Fruit fly (Drosophila melanogaster) whole organism: ENCODE measurements around the gene Ant2.

ENCODE experiments used
- CG8478 ChIP-seq: fragments of >200 bp; optimal IDR thresholded peaks from 2 replicates; lab custom pipeline; 2018; ENCODE audit warnings: inconsistent platforms
- Dll ChIP-seq: fragments of >200 bp; optimal IDR thresholded peaks from 2 replicates; lab custom pipeline; 2017
- EcR ChIP-seq, 2 experiments: fragments of >200 bp; optimal IDR thresholded peaks; 2 replicates each; lab custom pipeline; 2017; ENCODE audit warnings: missing biosample characterization in 2 of 2, missing genetic modification characterization in 2 of 2, missing genetic modification reagents in 2 of 2
- pan ChIP-seq: fragments of >200 bp; optimal IDR thresholded peaks from 2 replicates; lab custom pipeline; 2017
- psq ChIP-seq: fragments of >200 bp; optimal IDR thresholded peaks from 2 replicates; lab custom pipeline; 2017
- usp ChIP-seq: fragments of >200 bp; optimal IDR thresholded peaks from 2 replicates; lab custom pipeline; 2017; ENCODE audit warnings: missing biosample characterization, missing genetic modification characterization, mixed read lengths

The Ant2 gene

DNA sequence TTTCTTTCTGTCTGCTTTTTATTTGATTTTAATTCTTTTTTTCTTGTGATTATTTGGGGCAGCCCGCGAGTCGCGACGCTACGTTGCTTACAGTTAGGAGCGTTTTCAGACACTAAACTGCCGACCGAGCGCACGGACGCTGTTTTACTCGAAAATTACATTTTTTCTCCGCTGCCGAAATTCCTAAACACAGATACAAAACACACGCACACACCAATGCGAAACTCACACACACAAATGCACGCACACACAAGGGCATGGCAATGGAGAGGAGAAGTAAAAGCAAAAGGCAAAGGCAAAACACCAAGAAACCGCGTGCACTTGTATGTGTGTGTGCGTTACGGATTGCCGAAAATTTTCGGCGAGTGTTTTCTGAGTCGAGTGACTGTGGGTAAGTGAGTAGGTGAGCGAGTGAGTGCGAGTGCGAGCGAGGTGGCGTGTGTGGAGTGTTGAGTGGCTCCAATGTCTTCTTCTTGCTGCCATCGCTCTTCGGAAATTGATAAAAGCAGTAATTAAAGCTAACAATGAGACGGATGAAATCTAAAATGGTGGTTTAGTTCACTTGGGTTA lies 28.9 kb upstream of the Ant2 start:
- TF ChIP-seq Dll (peak; percentile 36), usp (GFP tag; lab: Kevin White, UChicago) (no peak), EcR (GFP tag; optimal IDR thresholded peaks at IDR 0.05; lab: Kevin White, UChicago) (no peak), CG8478 (lab: Kevin White, UChicago) (peak; percentile 14)

DNA sequence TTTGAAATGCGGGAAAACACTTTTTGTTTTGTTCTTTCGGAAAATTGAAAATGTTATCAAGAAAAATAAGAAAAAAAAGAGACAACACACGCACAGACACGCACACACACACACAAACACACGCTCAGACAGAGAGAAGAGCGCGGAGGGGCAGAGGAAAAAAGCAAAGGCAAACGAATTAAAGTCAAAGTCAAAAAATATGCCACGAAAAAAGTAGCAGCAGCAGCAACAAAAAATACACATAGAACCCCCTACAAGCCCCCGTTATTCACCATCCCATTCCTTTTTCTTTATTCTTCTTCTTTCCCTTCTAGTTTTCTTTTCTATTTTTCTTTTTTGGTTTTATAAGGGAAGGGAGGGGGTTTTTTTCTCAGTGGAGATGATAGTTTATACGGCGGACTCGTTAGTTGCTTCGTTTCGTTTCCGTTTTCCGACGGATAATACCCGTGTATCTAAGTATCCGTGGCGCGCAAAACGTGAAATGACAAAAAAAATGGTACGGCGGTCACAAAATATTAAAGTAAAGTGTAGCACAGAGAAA lies 28.2 kb upstream of the Ant2 start:
- TF ChIP-seq Dll, result no peak
- TF ChIP-seq pan (lab: Kevin White, UChicago), result no peak
- TF ChIP-seq psq (lab: Kevin White, UChicago), result no peak
- TF ChIP-seq CG8478 (lab: Kevin White, UChicago), result no peak
- no peak for TF ChIP-seq EcR (GFP tag; optimal IDR thresholded peaks at IDR 0.05; lab: Kevin White, UChicago)
- no peak for TF ChIP-seq usp (GFP tag; lab: Kevin White, UChicago)

DNA sequence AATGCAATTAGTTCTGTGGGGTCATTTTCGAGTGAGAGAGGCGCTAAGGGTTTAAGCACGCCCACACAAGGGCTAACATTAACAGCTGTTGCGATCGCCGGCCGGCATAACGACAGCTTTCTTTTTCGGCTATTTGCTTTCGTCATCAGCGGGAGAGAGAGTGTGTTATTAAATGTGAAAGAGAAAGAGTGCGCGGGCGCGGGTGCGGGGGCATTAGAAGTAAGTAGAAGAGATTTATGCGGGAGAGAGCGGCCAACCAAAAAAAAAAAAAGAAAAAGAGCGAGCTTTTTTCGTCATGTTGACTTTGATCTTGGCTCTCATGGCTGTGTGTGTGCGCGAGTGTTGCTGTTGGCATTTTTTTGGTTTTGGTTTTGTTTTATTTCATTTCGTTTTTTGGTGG lies 27.4 kb upstream of the Ant2 start:
- TF ChIP-seq EcR (GFP tag; optimal IDR thresholded peaks at IDR 0.05; lab: Kevin White, UChicago) (no peak), CG8478 (lab: Kevin White, UChicago) (no peak), Dll (peak; percentile 27)

DNA sequence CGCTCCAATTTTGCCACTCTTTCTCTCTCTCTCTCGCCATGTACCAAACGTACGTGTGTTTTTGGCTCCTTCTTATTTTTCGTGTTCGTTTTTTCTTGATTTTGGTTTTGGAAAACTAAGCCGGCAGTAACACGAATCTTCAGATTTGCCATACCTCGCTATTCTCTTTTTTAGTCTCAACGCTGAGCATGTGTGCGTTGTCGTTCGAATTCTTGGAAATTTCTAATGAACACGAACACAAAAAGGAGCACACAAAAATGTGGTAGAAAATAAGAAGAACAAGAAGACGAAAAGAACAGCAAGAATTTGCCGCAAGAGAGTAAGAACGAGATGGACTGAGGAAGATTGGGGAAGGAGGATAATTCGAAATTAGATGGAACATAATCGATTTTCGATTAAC lies 22.0 kb upstream of the Ant2 start:
- no peak for TF ChIP-seq Dll
- TF ChIP-seq EcR (GFP tag; optimal IDR thresholded peaks at IDR 0.05; lab: Kevin White, UChicago), result no peak
- TF ChIP-seq usp (GFP tag; lab: Kevin White, UChicago), result no peak
- no peak for TF ChIP-seq psq (lab: Kevin White, UChicago)
- TF ChIP-seq CG8478 (lab: Kevin White, UChicago), result no peak
- no peak for TF ChIP-seq pan (lab: Kevin White, UChicago)

DNA sequence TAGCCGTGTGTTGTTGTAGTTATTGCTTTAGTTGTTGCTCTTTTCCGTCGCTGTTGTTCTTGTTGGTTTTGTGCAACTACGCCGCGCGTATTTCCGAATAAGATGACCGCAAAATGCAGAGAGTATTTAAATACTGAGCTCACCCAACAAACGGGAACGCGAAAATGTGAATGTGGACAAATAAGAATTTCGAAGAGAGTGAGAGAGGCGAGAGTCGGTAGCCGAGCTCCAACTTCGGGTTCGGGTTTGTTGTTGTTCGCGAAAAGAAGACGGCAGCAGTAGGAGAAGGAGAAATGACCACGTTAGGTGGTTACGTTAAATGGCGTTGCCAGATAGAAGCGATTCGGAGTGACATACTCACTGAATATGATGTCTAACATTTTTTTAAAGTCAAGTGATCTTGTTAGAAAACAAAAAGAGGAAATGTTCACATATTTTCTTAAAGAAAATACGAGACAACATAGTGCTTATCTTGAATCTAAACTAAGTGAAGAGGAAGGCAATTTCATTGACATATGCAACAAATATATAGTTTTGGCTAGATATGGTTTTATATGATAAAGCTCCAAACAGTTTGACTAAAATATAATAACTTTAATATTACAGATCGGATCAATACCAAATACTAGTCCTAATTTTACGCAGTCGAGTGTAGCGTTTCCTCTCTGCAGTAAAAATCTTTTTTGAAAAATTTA lies 20.2 kb upstream of the Ant2 start:
- TF ChIP-seq usp (GFP tag; lab: Kevin White, UChicago) (no peak), CG8478 (lab: Kevin White, UChicago) (no peak), Dll (peak; percentile 47), EcR (GFP tag; optimal IDR thresholded peaks at IDR 0.05; lab: Kevin White, UChicago) (no peak)

DNA sequence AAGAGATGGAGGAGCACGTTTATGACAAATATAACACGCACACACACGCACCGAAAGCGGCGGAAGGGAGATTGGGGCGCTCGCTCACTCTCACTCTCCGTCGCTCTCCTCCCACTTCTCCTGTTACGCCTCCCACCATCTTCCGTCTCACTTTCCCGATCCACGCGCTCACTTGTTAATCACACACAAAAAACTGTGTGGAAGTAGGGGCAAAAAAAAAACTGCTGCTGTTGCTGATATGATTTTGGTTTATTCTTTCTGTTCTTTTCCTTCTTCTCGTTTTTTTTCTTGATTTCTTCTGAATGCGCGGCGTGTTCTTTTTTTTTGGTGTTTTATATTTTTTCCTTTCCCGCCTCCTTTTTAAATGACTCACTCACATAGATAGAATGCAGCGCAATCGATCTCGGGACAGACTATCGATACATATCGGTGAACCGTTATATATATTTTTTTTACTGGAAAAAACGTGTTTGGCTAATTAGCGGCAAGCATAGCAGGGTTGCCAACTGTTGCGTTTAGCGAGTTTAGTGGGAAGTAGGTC lies 19.0 kb upstream of the Ant2 start:
- TF ChIP-seq pan (lab: Kevin White, UChicago), result no peak
- no peak for TF ChIP-seq EcR (GFP tag; optimal IDR thresholded peaks at IDR 0.05; lab: Kevin White, UChicago)
- peak; percentile 71 for TF ChIP-seq Dll
- no peak for TF ChIP-seq usp (GFP tag; lab: Kevin White, UChicago)
- no peak for TF ChIP-seq psq (lab: Kevin White, UChicago)
- TF ChIP-seq CG8478 (lab: Kevin White, UChicago), result no peak

DNA sequence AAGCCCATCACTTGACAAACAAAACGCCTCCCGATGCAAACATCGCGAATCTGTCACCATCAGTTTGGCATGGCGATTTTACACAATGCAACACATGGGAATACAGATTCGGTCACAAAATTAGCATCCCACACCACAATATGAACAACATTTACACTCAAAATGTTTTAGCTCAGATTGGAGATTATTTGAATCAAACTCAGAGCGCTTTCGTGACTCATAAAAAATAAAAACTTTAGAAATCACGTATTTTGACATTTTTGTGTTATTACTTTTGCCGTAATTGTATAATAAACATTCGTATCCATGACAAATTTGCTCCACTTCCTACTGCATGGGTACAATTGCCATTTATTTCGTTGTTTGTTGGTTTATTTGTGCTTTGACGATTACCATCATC lies 17.3 kb upstream of the Ant2 start:
- no peak for TF ChIP-seq Dll
- TF ChIP-seq EcR (GFP tag; optimal IDR thresholded peaks at IDR 0.05; lab: Kevin White, UChicago), result no peak
- no peak for TF ChIP-seq usp (GFP tag; lab: Kevin White, UChicago)
- no peak for TF ChIP-seq psq (lab: Kevin White, UChicago)
- TF ChIP-seq pan (lab: Kevin White, UChicago), result no peak
- no peak for TF ChIP-seq CG8478 (lab: Kevin White, UChicago)

DNA sequence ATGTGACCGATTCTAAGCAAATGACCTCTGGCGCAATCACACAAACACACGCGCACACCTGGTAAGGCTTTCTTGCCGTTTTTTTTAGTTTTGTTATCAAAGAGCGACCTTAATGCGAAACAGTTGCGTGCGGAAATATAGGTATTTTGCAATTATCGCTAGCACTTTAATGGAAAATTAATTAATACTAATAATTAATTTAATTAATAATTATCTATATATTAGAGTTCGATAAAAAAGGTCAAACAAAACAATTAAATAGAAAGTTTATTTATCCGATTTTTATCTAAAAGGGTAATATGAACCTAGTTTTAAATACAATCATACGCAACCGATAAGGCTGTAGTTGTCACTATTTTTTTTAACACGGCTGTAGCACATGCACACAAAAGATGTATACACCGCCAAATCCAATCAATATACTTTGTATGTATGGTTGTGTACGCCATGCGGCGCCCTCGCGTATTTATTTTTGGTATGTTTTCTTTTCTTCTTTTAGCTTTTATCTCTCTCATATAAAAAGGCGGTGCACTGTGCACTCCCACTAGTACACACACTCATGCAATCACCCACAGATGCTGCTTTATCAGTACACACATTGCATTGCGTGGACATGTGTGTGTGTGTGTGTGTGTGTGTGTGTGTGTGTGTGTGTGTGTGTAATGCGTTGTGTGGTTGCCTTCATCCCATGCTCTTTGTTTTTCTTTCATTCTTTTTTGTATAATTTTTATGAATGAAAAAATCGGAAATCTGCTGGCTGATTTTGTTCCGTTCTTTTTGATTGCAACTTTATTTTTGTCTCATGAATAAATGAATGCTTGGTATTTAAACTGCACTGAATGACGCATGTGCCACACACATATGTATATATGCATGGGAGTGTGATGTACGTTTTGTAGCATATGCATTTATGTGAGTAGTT lies 16.0 kb upstream of the Ant2 start:
- TF ChIP-seq EcR (GFP tag; optimal IDR thresholded peaks at IDR 0.05; lab: Kevin White, UChicago), result no peak
- TF ChIP-seq psq (lab: Kevin White, UChicago), result no peak
- no peak for TF ChIP-seq pan (lab: Kevin White, UChicago)
- TF ChIP-seq usp (GFP tag; lab: Kevin White, UChicago), result no peak
- TF ChIP-seq CG8478 (lab: Kevin White, UChicago), result no peak
- TF ChIP-seq Dll, result no peak

DNA sequence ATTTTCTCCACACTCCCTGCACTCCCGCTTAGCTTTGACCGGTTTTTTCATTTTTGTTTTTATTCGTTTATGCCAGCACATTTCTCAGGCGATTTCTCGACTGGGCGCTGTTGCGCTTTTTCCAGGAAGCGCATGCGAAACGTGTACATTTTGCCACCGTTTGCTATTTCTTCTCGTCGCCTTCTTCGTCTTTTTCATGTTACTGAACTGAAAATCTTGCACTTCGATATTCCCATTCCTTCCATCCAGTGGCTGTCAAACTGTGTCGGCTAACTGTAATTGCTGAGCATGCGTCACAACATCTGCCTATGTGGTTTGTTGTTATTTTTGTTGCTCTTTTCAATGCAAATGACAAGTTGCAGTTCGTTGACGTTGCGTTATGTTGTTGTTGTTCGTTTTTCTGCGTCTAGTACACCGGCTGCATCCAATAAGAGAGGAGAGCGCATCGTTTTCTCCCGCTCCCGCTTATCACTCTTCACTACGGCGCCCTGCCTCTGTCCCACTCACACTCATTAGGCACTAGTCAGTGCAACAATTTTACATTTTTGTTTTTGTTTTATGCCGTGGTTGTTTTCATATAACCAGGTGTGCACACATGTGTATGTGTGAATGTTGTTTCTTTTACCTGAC lies 15.2 kb upstream of the Ant2 start:
- no peak for TF ChIP-seq Dll
- peak in 1 of 2 experiments; percentile 93 for TF ChIP-seq EcR (GFP tag; optimal IDR thresholded peaks at IDR 0.05; lab: Kevin White, UChicago)

DNA sequence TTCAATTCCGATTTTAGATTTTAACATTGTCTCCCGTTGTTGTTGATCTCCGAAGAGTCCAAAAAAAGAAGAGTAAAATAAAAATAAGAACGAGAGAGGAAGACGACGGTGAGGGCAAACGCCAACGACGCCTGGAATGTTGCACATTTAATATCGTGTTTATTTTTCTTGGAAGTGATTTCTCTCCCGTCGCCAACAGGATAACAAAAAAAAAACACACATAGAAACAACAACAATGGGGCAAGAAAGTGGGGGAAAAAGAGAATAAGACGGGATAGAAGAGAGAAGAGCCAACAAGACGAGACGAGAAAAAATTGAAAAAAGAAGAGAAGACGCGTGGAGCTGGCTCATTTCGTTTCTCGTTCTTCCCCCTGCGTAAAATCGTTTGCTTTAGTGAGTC lies 14.3 kb upstream of the Ant2 start:
- TF ChIP-seq EcR (GFP tag; optimal IDR thresholded peaks at IDR 0.05; lab: Kevin White, UChicago) (no peak), CG8478 (lab: Kevin White, UChicago) (no peak), psq (lab: Kevin White, UChicago) (no peak)

DNA sequence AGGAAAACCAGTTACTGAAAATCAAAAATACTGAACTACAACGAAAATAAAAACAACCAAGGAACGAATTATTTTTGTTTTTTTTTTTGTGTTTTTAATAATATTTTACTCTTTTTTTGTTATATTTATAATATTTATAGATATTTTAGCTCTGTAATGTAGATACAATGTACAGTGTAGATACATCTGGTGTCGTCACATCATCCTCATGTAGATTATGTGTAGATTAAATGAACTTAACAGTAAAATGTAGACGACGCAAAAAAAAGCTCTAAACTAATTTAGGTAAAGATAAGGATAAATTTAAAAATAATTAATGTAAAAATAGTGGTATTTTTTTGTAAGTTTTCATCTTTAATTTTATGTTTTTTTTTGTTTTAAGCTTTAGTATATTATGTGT lies 2.6 kb upstream of the Ant2 start:
- TF ChIP-seq EcR (GFP tag; optimal IDR thresholded peaks at IDR 0.05; lab: Kevin White, UChicago), result no peak
